Worm (Caenorhabditis elegans) whole organism, young adult: ENCODE measurements around the gene nspb-10.

Experiments used
- B0035.1 ChIP-seq: sonication (generic microtip); optimal IDR thresholded peaks from 2 replicates; lab custom pipeline; 2016; ENCODE audit warnings: missing genetic modification characterization, mild to moderate bottlenecking, missing compliant biosample characterization, missing genotype, missing genetic modification reagents
- B0261.1 ChIP-seq: sonication (generic microtip); optimal IDR thresholded peaks from 2 replicates; lab custom pipeline; 2016; ENCODE audit warnings: mild to moderate bottlenecking, missing genetic modification characterization, moderate library complexity, missing compliant biosample characterization
- B0336.3 ChIP-seq: fragments of 200-800 bp; sonication (Bioruptor generic); IDR thresholded peaks from 2 replicates; pipeline ENCODE4 v1.3.6; 2022; ENCODE audit warnings: missing genetic modification characterization, missing compliant biosample characterization
- C06A6.2 ChIP-seq: fragments of 200-800 bp; sonication (Bioruptor generic); conservative IDR thresholded peaks from 2 replicates; pipeline ENCODE4 v1.3.6; 2022; ENCODE audit warnings: missing genetic modification characterization, missing compliant biosample characterization
- F23B12.7 ChIP-seq: sonication (generic microtip); optimal IDR thresholded peaks from 2 replicates; lab custom pipeline; 2017; ENCODE audit warnings: missing genetic modification characterization, mild to moderate bottlenecking, missing compliant biosample characterization, antibody characterized with exemption, moderate library complexity; ENCODE audit not compliant: insufficient read depth
- F49E8.2 ChIP-seq: sonication (generic microtip); optimal IDR thresholded peaks from 3 replicates; lab custom pipeline; 2017; ENCODE audit warnings: missing genetic modification characterization, mild to moderate bottlenecking, missing compliant biosample characterization, antibody characterized with exemption, moderate library complexity; ENCODE audit not compliant: insufficient read depth
- F55B11.4 ChIP-seq: sonication (generic microtip); optimal IDR thresholded peaks from 2 replicates; lab custom pipeline; 2016; ENCODE audit warnings: missing compliant biosample characterization, missing genetic modification characterization, borderline replicate concordance; ENCODE audit not compliant: insufficient read depth
- Y53F4B.3 ChIP-seq: fragments of 200-800 bp; sonication (Bioruptor generic); IDR thresholded peaks from 2 replicates; pipeline ENCODE4 v1.3.6; 2022; ENCODE audit warnings: missing genetic modification reagents, missing genetic modification characterization, missing compliant biosample characterization
- Y53G8AR.9 ChIP-seq: fragments of 200-800 bp; sonication (Bioruptor generic); conservative IDR thresholded peaks from 2 replicates; pipeline ENCODE4 v1.3.6; 2022; ENCODE audit warnings: missing genetic modification reagents, missing genetic modification characterization, missing compliant biosample characterization
- Y56A3A.18 ChIP-seq: fragments of 200-800 bp; sonication (Bioruptor generic); IDR thresholded peaks from 2 replicates; pipeline ENCODE4 v1.3.6; 2022; ENCODE audit warnings: missing genetic modification reagents, missing genetic modification characterization, missing compliant biosample characterization
- ZK185.1 ChIP-seq: sonication (generic microtip); optimal IDR thresholded peaks from 2 replicates; lab custom pipeline; 2016; ENCODE audit warnings: mild to moderate bottlenecking, missing genetic modification characterization, missing compliant biosample characterization; ENCODE audit not compliant: poor library complexity, severe bottlenecking
- aptf-2 ChIP-seq: fragments of 200-800 bp; sonication (Bioruptor generic); conservative IDR thresholded peaks from 2 replicates; pipeline ENCODE4 v1.3.6; 2022; ENCODE audit warnings: missing genetic modification reagents, missing genetic modification characterization, missing compliant biosample characterization
- atf-7 ChIP-seq: sonication (generic microtip); optimal IDR thresholded peaks from 2 replicates; lab custom pipeline; 2017; ENCODE audit warnings: mild to moderate bottlenecking, missing genetic modification characterization, missing compliant biosample characterization
- bed-1 ChIP-seq: fragments of 200-800 bp; sonication (Bioruptor generic); IDR thresholded peaks from 2 replicates; pipeline ENCODE4 v1.3.6; 2022; ENCODE audit warnings: missing genetic modification reagents, missing genetic modification characterization, missing compliant biosample characterization
- cebp-2 ChIP-seq: fragments of 200-800 bp; sonication (Bioruptor generic); IDR thresholded peaks from 2 replicates; pipeline ENCODE4 v1.3.6; 2022; ENCODE audit warnings: missing genetic modification characterization, missing compliant biosample characterization
- ceh-27 ChIP-seq: fragments of 200-800 bp; sonication (Bioruptor generic); optimal IDR thresholded peaks from 2 replicates; lab custom pipeline; 2018; ENCODE audit warnings: mild to moderate bottlenecking, missing genetic modification characterization, moderate library complexity, missing compliant biosample characterization
- ceh-58 ChIP-seq: fragments of 200-800 bp; sonication (Bioruptor generic); IDR thresholded peaks from 2 replicates; pipeline ENCODE4 v1.3.6; 2022; ENCODE audit warnings: missing genetic modification characterization, missing compliant biosample characterization
- chd-7 ChIP-seq: sonication (generic microtip); optimal IDR thresholded peaks from 2 replicates; lab custom pipeline; 2016; ENCODE audit warnings: mild to moderate bottlenecking, missing genetic modification characterization, moderate library complexity, missing compliant biosample characterization
- dox-1 ChIP-seq: fragments of 200-800 bp; sonication (Bioruptor generic); IDR thresholded peaks from 2 replicates; pipeline ENCODE4 v1.3.6; 2022; ENCODE audit warnings: missing genetic modification reagents, missing genetic modification characterization, missing compliant biosample characterization
- egl-18 ChIP-seq: fragments of 200-800 bp; sonication (Bioruptor generic); IDR thresholded peaks from 2 replicates; pipeline ENCODE4 v1.3.6; 2022; ENCODE audit warnings: missing genetic modification reagents, missing genetic modification characterization, missing compliant biosample characterization
- gei-17 ChIP-seq: fragments of 200-800 bp; sonication (Bioruptor generic); optimal IDR thresholded peaks from 2 replicates; lab custom pipeline; 2018; ENCODE audit warnings: mild to moderate bottlenecking, missing genetic modification characterization, missing compliant biosample characterization
- hmg-1.2 ChIP-seq: fragments of 200-800 bp; sonication (Bioruptor generic); IDR thresholded peaks from 2 replicates; pipeline ENCODE4 v1.3.6; 2022; ENCODE audit warnings: missing genetic modification reagents, missing genetic modification characterization, missing compliant biosample characterization
- hmg-20 ChIP-seq: fragments of 200-800 bp; sonication (Bioruptor generic); IDR thresholded peaks from 2 replicates; pipeline ENCODE4 v1.3.6; 2022; ENCODE audit warnings: missing genetic modification reagents, missing genetic modification characterization, missing compliant biosample characterization
- hrde-1 ChIP-seq: sonication (generic microtip); optimal IDR thresholded peaks from 2 replicates; lab custom pipeline; 2016; ENCODE audit warnings: missing genetic modification characterization, mild to moderate bottlenecking, missing compliant biosample characterization, moderate library complexity, missing genotype, missing genetic modification reagents, borderline replicate concordance
- hsf-1 ChIP-seq: fragments of 200-800 bp; sonication (Bioruptor generic); IDR thresholded peaks from 2 replicates; pipeline ENCODE4 v1.3.6; 2022; ENCODE audit warnings: missing genetic modification reagents, missing genetic modification characterization, missing compliant biosample characterization
- lag-1 ChIP-seq: fragments of 200-800 bp; sonication (Bioruptor generic); IDR thresholded peaks from 2 replicates; pipeline ENCODE4 v1.3.6; 2022; ENCODE audit warnings: missing genetic modification reagents, missing genetic modification characterization, missing compliant biosample characterization
- lin-35 ChIP-seq, 3 experiments: fragments of 150-350 bp in 2 of 3; sonication (generic microtip) in 1 of 3; optimal IDR thresholded peaks; 2 replicates each; lab custom pipeline; 2014 to 2018; ENCODE audit warnings: missing biosample characterization in 3 of 3, missing genetic modification characterization in 3 of 3, missing genetic modification reagents in 3 of 3
- lin-54 ChIP-seq: fragments of 200-800 bp; sonication (Bioruptor generic); optimal IDR thresholded peaks from 2 replicates; lab custom pipeline; 2018; ENCODE audit warnings: mild to moderate bottlenecking, missing genetic modification characterization, missing compliant biosample characterization
- lir-1 ChIP-seq: fragments of 200-800 bp; sonication (Bioruptor generic); conservative IDR thresholded peaks from 2 replicates; pipeline ENCODE4 v1.3.6; 2022; ENCODE audit warnings: missing genetic modification reagents, missing genetic modification characterization, missing compliant biosample characterization
- madf-10 ChIP-seq: sonication (generic microtip); optimal IDR thresholded peaks from 2 replicates; lab custom pipeline; 2016; ENCODE audit warnings: mild to moderate bottlenecking, missing genetic modification characterization, missing compliant biosample characterization
- mes-4 ChIP-seq: sonication (generic microtip); optimal IDR thresholded peaks from 2 replicates; lab custom pipeline; 2016; ENCODE audit warnings: missing genotype, missing genetic modification characterization, missing compliant biosample characterization
- mxl-1 ChIP-seq: sonication (generic microtip); optimal IDR thresholded peaks from 2 replicates; lab custom pipeline; 2016; ENCODE audit warnings: missing genetic modification characterization, missing compliant biosample characterization
- nfyb-1 ChIP-seq: fragments of 200-800 bp; sonication (Bioruptor generic); IDR thresholded peaks from 2 replicates; pipeline ENCODE4 v1.3.6; 2022; ENCODE audit warnings: missing genetic modification reagents, missing genetic modification characterization, missing compliant biosample characterization
- nhr-80 ChIP-seq: sonication (generic microtip); optimal IDR thresholded peaks from 2 replicates; lab custom pipeline; 2016; ENCODE audit warnings: missing genetic modification characterization, missing compliant biosample characterization
- nhr-90 ChIP-seq: sonication (generic microtip); optimal IDR thresholded peaks from 2 replicates; lab custom pipeline; 2016; ENCODE audit warnings: missing genotype, mild to moderate bottlenecking, missing genetic modification characterization, missing compliant biosample characterization
- rpc-1 ChIP-seq, 2 experiments: fragments of 150-350 bp in 1 of 2; sonication (generic microtip) in 1 of 2; optimal IDR thresholded peaks; 2 replicates each; lab custom pipeline; 2014 to 2018; ENCODE audit warnings: missing biosample characterization in 1 of 2, missing genetic modification characterization in 1 of 2, missing genetic modification reagents in 1 of 2, missing genotype in 1 of 2
- snpc-1.3 ChIP-seq: sonication (generic microtip); optimal IDR thresholded peaks from 2 replicates; lab custom pipeline; 2017; ENCODE audit warnings: missing genetic modification characterization, mild to moderate bottlenecking, missing compliant biosample characterization, antibody characterized with exemption, moderate library complexity, missing genotype, missing genetic modification reagents; ENCODE audit not compliant: insufficient read depth
- sptf-2 ChIP-seq: fragments of 200-800 bp; sonication (Bioruptor generic); optimal IDR thresholded peaks from 2 replicates; lab custom pipeline; 2018; ENCODE audit warnings: mild to moderate bottlenecking, missing genetic modification characterization, missing compliant biosample characterization
- tbp1 ChIP-seq: fragments of 200-800 bp; sonication (Bioruptor generic); optimal IDR thresholded peaks from 2 replicates; lab custom pipeline; 2018; ENCODE audit warnings: mild to moderate bottlenecking, missing genetic modification characterization, missing compliant biosample characterization
- tlf-1 ChIP-seq: fragments of 200-800 bp; sonication (Bioruptor generic); optimal IDR thresholded peaks from 2 replicates; lab custom pipeline; 2018; ENCODE audit warnings: mild to moderate bottlenecking, missing genetic modification characterization, missing compliant biosample characterization
- unc-130 ChIP-seq: sonication (generic microtip); optimal IDR thresholded peaks from 2 replicates; lab custom pipeline; 2016; ENCODE audit warnings: missing genetic modification reagents, missing genetic modification characterization, missing compliant biosample characterization
- xnd-1 ChIP-seq: sonication (generic microtip); optimal IDR thresholded peaks from 2 replicates; lab custom pipeline; 2016; ENCODE audit warnings: missing genotype, missing genetic modification reagents, missing genetic modification characterization, missing compliant biosample characterization
- zfh-2 ChIP-seq: fragments of 200-800 bp; sonication (Bioruptor generic); conservative IDR thresholded peaks from 2 replicates; pipeline ENCODE4 v1.3.6; 2022; ENCODE audit warnings: missing genetic modification reagents, missing genetic modification characterization, missing compliant biosample characterization
- ztf-28 ChIP-seq: fragments of 200-800 bp; sonication (Bioruptor generic); IDR thresholded peaks from 2 replicates; pipeline ENCODE4 v1.3.6; 2022; ENCODE audit warnings: missing genetic modification reagents, missing genetic modification characterization, missing compliant biosample characterization

The nspb-10 gene

ce11 chrII:14576429-14576828, 11.6 kb downstream of the nspb-10 start, which contains the start of gene C01G12.13:
Gene C01G12.13, plus strand, starts transcription at chrII:14576729.
- TF ChIP-seq xnd-1 (no peak), sptf-2 (GFP tag; lab: Kevin White, UChicago) (no peak), atf-7 (no peak), lin-54 (no peak), lir-1 (GFP tag; lab: Robert Waterston, UW) (no peak), B0035.1 (no peak), F49E8.2 (tag; lab: Kevin White, UChicago) (no peak), ceh-27 (no peak), B0336.3 (GFP tag; lab: Robert Waterston, UW) (no peak), mxl-1 (tag; lab: Kevin White, UChicago) (no peak), mes-4 (tag; lab: Kevin White, UChicago) (no peak), tbp1 (no peak), hrde-1 (no peak), Y53F4B.3 (GFP tag; lab: Robert Waterston, UW) (no peak), rpc-1 (optimal IDR thresholded peaks at IDR 0.05; lab: Kevin White, UChicago) (no peak), rpc-1 (tag; optimal IDR thresholded peaks at IDR 0.05; lab: Kevin White, UChicago) (no peak)
- TF ChIP-seq, all 124 proteins: peak for 0

- TF ChIP-seq lin-35 (GFP tag; optimal IDR thresholded peaks at IDR 0.05; lab: Kevin White, UChicago) (no peak), chd-7 (tag; lab: Kevin White, UChicago) (no peak), nfyb-1 (GFP tag; lab: Robert Waterston, UW) (0 out of 2 replicates have a peak, but pooled peaks have one; percentile 14), hsf-1 (GFP tag; lab: Robert Waterston, UW) (no peak), bed-1 (GFP tag; lab: Robert Waterston, UW) (no peak), zfh-2 (GFP tag; lab: Robert Waterston, UW) (peak; percentile 79), ceh-58 (no peak), aptf-2 (GFP tag; lab: Robert Waterston, UW) (no peak), egl-18 (no peak), ZK185.1 (tag; lab: Kevin White, UChicago) (no peak), mes-4 (tag; lab: Kevin White, UChicago) (no peak), F23B12.7 (tag; lab: Kevin White, UChicago) (no peak), gei-17 (GFP tag; lab: Kevin White, UChicago) (no peak), atf-7 (no peak), C06A6.2 (no peak)
Observed at ce11 chrII:14574790-14575189, 13.3 kb downstream of the nspb-10 start.

ce11 chrII:14573315-14573714, 14.7 kb downstream of the nspb-10 start, which contains the start of gene madf-5:
Gene madf-5, plus strand, starts transcription at chrII:14573615.
- no peak for TF ChIP-seq hmg-1.2 (GFP tag; lab: Robert Waterston, UW)
- TF ChIP-seq nhr-80 = no peak
- no peak for TF ChIP-seq cebp-2 (GFP tag; lab: Robert Waterston, UW)
- TF ChIP-seq F55B11.4 (tag; lab: Kevin White, UChicago) = no peak
- TF ChIP-seq Y53G8AR.9 (GFP tag; lab: Robert Waterston, UW) = no peak
- TF ChIP-seq dox-1 (GFP tag; lab: Robert Waterston, UW) = no peak
- no peak for TF ChIP-seq ceh-27
- TF ChIP-seq snpc-1.3 (tag; lab: Kevin White, UChicago) = no peak
- TF ChIP-seq lag-1 = no peak
- TF ChIP-seq nhr-90 (tag; lab: Kevin White, UChicago) = no peak
- TF ChIP-seq hmg-20 = no peak
- TF ChIP-seq tlf-1 (GFP tag; lab: Kevin White, UChicago) = no peak
- TF ChIP-seq B0261.1 (tag; lab: Kevin White, UChicago) = no peak
- no peak for TF ChIP-seq xnd-1
- TF ChIP-seq Y56A3A.18 (GFP tag; lab: Robert Waterston, UW) = no peak
- TF ChIP-seq madf-10 (tag; lab: Kevin White, UChicago) = no peak
- no peak for TF ChIP-seq ztf-28 (GFP tag; lab: Robert Waterston, UW)
- TF ChIP-seq unc-130 (GFP tag; lab: Kevin White, UChicago) = no peak
- no peak for TF ChIP-seq sptf-2 (GFP tag; lab: Kevin White, UChicago)
